Fruit fly (Drosophila melanogaster): Measurements from ENCODE around the gene AIF.

AIF gene

DNA sequence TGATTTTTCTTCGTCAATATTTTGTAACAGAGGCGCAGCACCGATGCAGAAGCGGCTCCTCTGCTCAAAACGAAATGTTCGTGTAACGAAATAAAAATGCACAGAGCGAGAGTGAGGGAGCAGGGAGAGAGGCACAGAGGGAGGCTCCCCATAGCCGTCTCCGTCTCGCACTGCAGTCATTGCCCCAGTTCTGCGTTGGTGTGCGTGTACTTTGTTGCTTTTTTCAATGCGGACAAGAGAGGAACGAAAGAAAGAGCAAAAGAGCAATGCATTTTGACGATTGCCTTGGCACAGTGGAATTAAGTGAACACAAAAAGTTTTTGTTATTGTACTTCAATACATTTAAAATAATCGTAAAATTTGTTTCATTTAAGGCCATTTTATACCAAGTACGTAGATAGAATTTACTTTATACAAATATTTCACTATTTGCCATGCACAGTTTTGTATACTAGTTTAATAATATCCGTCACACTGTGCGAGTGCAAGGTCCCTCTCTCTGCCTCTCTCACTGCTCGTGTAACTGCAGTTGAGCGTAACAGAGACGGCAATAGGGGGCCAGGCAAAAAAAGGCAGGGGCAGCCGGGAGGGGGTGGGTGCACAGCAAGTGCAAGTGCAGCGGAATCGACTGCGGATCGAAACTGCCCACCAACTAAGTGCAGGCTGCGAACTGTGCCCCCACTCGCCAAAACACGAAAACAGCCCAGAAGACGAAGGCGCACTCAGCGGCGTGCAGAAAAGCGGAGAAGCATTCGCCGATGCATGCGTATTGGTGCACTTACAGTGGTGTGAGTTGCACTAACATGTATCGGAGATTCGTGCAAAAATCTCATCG is 50.7 kb downstream of the AIF start (continued):
- TF ChIP-seq Eip75B (GFP tag; optimal IDR thresholded peaks at IDR 0.05) (peak; percentile 100), net (GFP tag; optimal IDR thresholded peaks at IDR 0.05) (peak; percentile 100), CG11902 (GFP tag; optimal IDR thresholded peaks at IDR 0.05) (peak; percentile 99), CG7368 (GFP tag; optimal IDR thresholded peaks at IDR 0.05) (peak; percentile 100), Gug (GFP tag; IDR thresholded peaks at IDR 0.05) (peak; percentile 100), CG6163 (GFP tag; IDR thresholded peaks at IDR 0.05) (peak; percentile 100), CG3032 (tag; optimal IDR thresholded peaks at IDR 0.05) (peak; percentile 100), CG1621 (tag; optimal IDR thresholded peaks at IDR 0.05) (peak; percentile 99), Sox15 (GFP tag; optimal IDR thresholded peaks at IDR 0.05) (peak; percentile 99), CG16779 (tag; optimal IDR thresholded peaks at IDR 0.05) (peak; percentile 99), Smox (GFP tag; optimal IDR thresholded peaks at IDR 0.05) (peak; percentile 100), CG31627 (GFP tag; optimal IDR thresholded peaks at IDR 0.05) (peak; percentile 100), Hr39 (GFP tag; optimal IDR thresholded peaks at IDR 0.05) (peak; percentile 100), svp (GFP tag) (peak; percentile 100), CG6854 (GFP tag; optimal IDR thresholded peaks at IDR 0.05) (peak; percentile 99), CG9139 (GFP tag; optimal IDR thresholded peaks at IDR 0.05) (peak; percentile 100), lz (GFP tag; optimal IDR thresholded peaks at IDR 0.05) (peak; percentile 100), OdsH (GFP tag; optimal IDR thresholded peaks at IDR 0.05) (peak; percentile 100), dsx (GFP tag; optimal IDR thresholded peaks at IDR 0.05; ENCODE audit: poor library complexity, severe bottlenecking) (peak; percentile 99), CG8119 (GFP tag; IDR thresholded peaks at IDR 0.05) (peak; percentile 100), Eip93F (GFP tag; optimal IDR thresholded peaks at IDR 0.05) (no peak), topi (GFP tag; optimal IDR thresholded peaks at IDR 0.05) (peak; percentile 100), vri (GFP tag; optimal IDR thresholded peaks at IDR 0.05) (peak; percentile 99), CG6792 (GFP tag; optimal IDR thresholded peaks at IDR 0.05) (peak; percentile 100), eg (GFP tag; IDR thresholded peaks at IDR 0.05) (peak; percentile 100), CG11294 (GFP tag; IDR thresholded peaks at IDR 0.05) (peak; percentile 100), CG4318 (GFP tag; optimal IDR thresholded peaks at IDR 0.05) (peak; percentile 100)

DNA sequence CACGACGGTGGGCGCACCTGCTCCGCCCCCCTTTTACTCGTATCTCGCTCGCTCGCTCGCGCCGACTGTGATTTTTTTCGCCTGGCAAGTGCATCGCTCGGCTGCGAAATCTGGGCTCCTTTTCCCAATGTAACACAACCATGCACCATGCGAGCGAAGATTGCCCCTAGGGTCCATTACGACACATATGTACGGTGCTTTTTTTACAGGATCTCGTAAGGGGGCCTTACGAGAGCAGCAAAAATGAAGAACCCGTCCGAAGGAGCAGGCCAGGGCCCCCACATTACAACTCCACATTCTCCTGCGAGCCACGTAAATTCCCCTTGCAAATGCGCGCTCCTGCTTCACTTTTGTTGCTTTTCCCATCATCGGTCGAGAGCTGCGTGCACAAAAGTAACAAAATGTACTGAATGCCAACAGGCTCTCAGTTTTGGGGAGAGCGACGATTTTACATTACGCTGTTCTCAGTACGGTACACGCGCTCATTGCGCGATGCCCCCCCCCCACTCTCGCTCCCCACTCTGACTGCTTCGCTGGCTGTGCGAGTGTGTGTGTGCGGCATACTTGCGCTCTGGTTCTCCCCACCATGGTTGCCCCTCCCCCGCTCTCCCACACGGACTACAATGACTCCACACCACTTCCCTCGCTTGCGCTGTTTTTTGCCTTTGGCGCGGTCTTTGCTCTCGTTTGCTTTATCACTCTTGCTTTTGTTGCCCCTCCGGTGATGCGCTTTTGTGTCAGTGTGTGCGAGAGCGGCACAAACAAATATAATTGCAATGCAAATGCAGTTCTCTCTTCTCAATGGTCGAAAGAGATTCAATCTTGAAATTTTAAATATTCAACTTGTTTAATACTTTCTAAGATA is 51.5 kb downstream of the AIF start:
- peak; percentile 54 for TF ChIP-seq CG15336 (GFP tag; IDR thresholded peaks at IDR 0.05)
- TF ChIP-seq CG3032 (tag; optimal IDR thresholded peaks at IDR 0.05) = peak; percentile 45
- peak; percentile 62 for TF ChIP-seq CG6276 (GFP tag; optimal IDR thresholded peaks at IDR 0.05)
- no peak for TF ChIP-seq CG31627 (GFP tag; optimal IDR thresholded peaks at IDR 0.05)
- peak; percentile 47 for TF ChIP-seq acj6 (GFP tag; optimal IDR thresholded peaks at IDR 0.05)
- TF ChIP-seq Sox14 (GFP tag; optimal IDR thresholded peaks at IDR 0.05) = peak; percentile 87
- no peak for TF ChIP-seq Hr38 (GFP tag; optimal IDR thresholded peaks at IDR 0.05)
- TF ChIP-seq CG3919 (GFP tag; optimal IDR thresholded peaks at IDR 0.05) = peak; percentile 32
- no peak for TF ChIP-seq Hr4 (GFP tag; optimal IDR thresholded peaks at IDR 0.05)
- peak; percentile 59 for TF ChIP-seq CG32006 (GFP tag; optimal IDR thresholded peaks at IDR 0.05)
- peak; percentile 40 for TF ChIP-seq CG11762 (GFP tag; optimal IDR thresholded peaks at IDR 0.05; ENCODE audit: insufficient read depth)
- peak; percentile 85 for TF ChIP-seq dsx (GFP tag; optimal IDR thresholded peaks at IDR 0.05; ENCODE audit: poor library complexity, severe bottlenecking)
- TF ChIP-seq CG6792 (GFP tag; optimal IDR thresholded peaks at IDR 0.05) = peak; percentile 45
- peak; percentile 60 for TF ChIP-seq net (GFP tag; optimal IDR thresholded peaks at IDR 0.05)
- peak; percentile 72 to 90 for TF ChIP-seq ss (GFP tag; optimal IDR thresholded peaks at IDR 0.05)
- peak; percentile 44 for TF ChIP-seq fd85E (GFP tag; optimal IDR thresholded peaks at IDR 0.05)
- no peak for TF ChIP-seq CG8632 (GFP tag; optimal IDR thresholded peaks at IDR 0.05)
- peak; percentile 64; the same call in 1 of the 3 replicates for TF ChIP-seq CG8119 (GFP tag; IDR thresholded peaks at IDR 0.05)
- TF ChIP-seq CG4318 (GFP tag; optimal IDR thresholded peaks at IDR 0.05) = no peak
- TF ChIP-seq CG11902 (GFP tag; optimal IDR thresholded peaks at IDR 0.05) = no peak
- TF ChIP-seq CG1621 (tag; optimal IDR thresholded peaks at IDR 0.05) = peak; percentile 57
- TF ChIP-seq dac (GFP tag; optimal IDR thresholded peaks at IDR 0.05) = peak; percentile 7
- peak; percentile 92 for TF ChIP-seq Lpt (GFP tag; optimal IDR thresholded peaks at IDR 0.05)
- TF ChIP-seq fkh (GFP tag; optimal IDR thresholded peaks at IDR 0.05) = peak; percentile 22
- TF ChIP-seq fd59A (GFP tag; optimal IDR thresholded peaks at IDR 0.05) = no peak
- TF ChIP-seq Hr39 (GFP tag; optimal IDR thresholded peaks at IDR 0.05) = no peak
- peak; percentile 64 for TF ChIP-seq CG6808 (GFP tag; optimal IDR thresholded peaks at IDR 0.05)
- peak; percentile 4 for TF ChIP-seq lz (GFP tag; optimal IDR thresholded peaks at IDR 0.05)
- TF ChIP-seq Met (GFP tag; optimal IDR thresholded peaks at IDR 0.05) = peak; percentile 66
- TF ChIP-seq vri (GFP tag; optimal IDR thresholded peaks at IDR 0.05) = peak; percentile 80
- peak; percentile 57 for TF ChIP-seq CG9139 (GFP tag; optimal IDR thresholded peaks at IDR 0.05)
- TF ChIP-seq Sox15 (GFP tag; optimal IDR thresholded peaks at IDR 0.05) = no peak
